Fruit fly (Drosophila melanogaster) whole organism, embryonic: ENCODE results near the gene Arp3.
A peak's percentile ranks its signal among the peaks of the same experiment; 100 is the strongest.

Experiments used
- Aef1 ChIP-seq: fragments of 200-800 bp; sonication (Bioruptor generic); IDR thresholded peaks from 3 replicates; pipeline ENCODE4 v1.3.6; 2022; ENCODE audit warnings: missing biosample characterization, missing genetic modification characterization
- Atf-2 ChIP-seq: fragments of 200-800 bp; sonication (Bioruptor generic); optimal IDR thresholded peaks from 2 replicates; lab custom pipeline; 2016; ENCODE audit warnings: missing biosample characterization, missing genetic modification characterization
- Atf3 ChIP-seq: fragments of 200-800 bp; sonication (Bioruptor generic); optimal IDR thresholded peaks from 3 replicates; lab custom pipeline; 2016; ENCODE audit warnings: missing biosample characterization, missing genetic modification characterization
- CG10654 ChIP-seq: fragments of 200-800 bp; sonication (Bioruptor generic); optimal IDR thresholded peaks from 2 replicates; lab custom pipeline; 2016; ENCODE audit warnings: missing biosample characterization, missing genetic modification characterization
- CG10979 ChIP-seq: fragments of 200-800 bp; sonication (Bioruptor generic); optimal IDR thresholded peaks from 2 replicates; lab custom pipeline; 2018; ENCODE audit warnings: missing biosample characterization, mild to moderate bottlenecking, missing genetic modification characterization, moderate library complexity
- CG11560 ChIP-seq: fragments of 200-800 bp; sonication (Bioruptor generic); IDR thresholded peaks from 3 replicates; pipeline ENCODE4 v1.3.6; 2022; ENCODE audit warnings: missing biosample characterization, missing genetic modification characterization
- CG11696 ChIP-seq: fragments of 200-800 bp; sonication (Bioruptor generic); IDR thresholded peaks from 2 replicates; pipeline ENCODE4 v1.3.6; 2022; ENCODE audit warnings: missing biosample characterization, missing genetic modification characterization
- CG13123 ChIP-seq: fragments of 200-800 bp; sonication (Bioruptor generic); optimal IDR thresholded peaks from 2 replicates; lab custom pipeline; 2016; ENCODE audit warnings: missing biosample characterization, missing genetic modification characterization
- CG13624 ChIP-seq: fragments of 200-800 bp; sonication (Bioruptor generic); optimal IDR thresholded peaks from 2 replicates; lab custom pipeline; 2016; ENCODE audit warnings: missing biosample characterization, missing genetic modification characterization
- CG15011 ChIP-seq: fragments of 200-800 bp; sonication (Bioruptor generic); optimal IDR thresholded peaks from 3 replicates; lab custom pipeline; 2018; ENCODE audit warnings: missing biosample characterization, mild to moderate bottlenecking, missing genetic modification characterization
- CG16813 ChIP-seq: fragments of 200-800 bp; sonication (Bioruptor generic); IDR thresholded peaks from 3 replicates; pipeline ENCODE4 v1.3.6; 2022; ENCODE audit warnings: missing biosample characterization, missing genetic modification characterization; ENCODE audit not compliant: partially characterized antibody
- CG17328 ChIP-seq: fragments of 200-800 bp; sonication (Bioruptor generic); IDR thresholded peaks from 2 replicates; pipeline ENCODE4 v1.3.6; 2022; ENCODE audit warnings: missing biosample characterization, missing genetic modification characterization
- CG17568 ChIP-seq: fragments of 200-800 bp; sonication (Bioruptor generic); optimal IDR thresholded peaks from 2 replicates; lab custom pipeline; 2018; ENCODE audit warnings: missing biosample characterization, mild to moderate bottlenecking, missing genetic modification characterization, moderate library complexity
- CG3065 ChIP-seq: fragments of 200-800 bp; sonication (Bioruptor generic); optimal IDR thresholded peaks from 2 replicates; lab custom pipeline; 2016; ENCODE audit warnings: missing biosample characterization, missing genetic modification characterization
- CG3163 ChIP-seq: fragments of 200-800 bp; sonication (Bioruptor generic); optimal IDR thresholded peaks from 3 replicates; lab custom pipeline; 2016; ENCODE audit warnings: missing biosample characterization, missing genetic modification characterization
- CG3726 ChIP-seq: fragments of 200-800 bp; sonication (Bioruptor generic); IDR thresholded peaks from 3 replicates; pipeline ENCODE4, ENCODE4 v1.3.6; 2022; ENCODE audit warnings: missing biosample characterization, missing genetic modification characterization
- CG3995 ChIP-seq: fragments of 200-800 bp; sonication (Bioruptor generic); optimal IDR thresholded peaks from 3 replicates; lab custom pipeline; 2016; ENCODE audit warnings: missing biosample characterization, missing genetic modification characterization
- CG6683 ChIP-seq: fragments of 200-800 bp; sonication (Bioruptor generic); optimal IDR thresholded peaks from 2 replicates; lab custom pipeline; 2017; ENCODE audit warnings: missing biosample characterization, mild to moderate bottlenecking, missing genetic modification characterization, missing genetic modification reagents
- CG7928 ChIP-seq: fragments of 200-800 bp; sonication (Bioruptor generic); optimal IDR thresholded peaks from 2 replicates; lab custom pipeline; 2017; ENCODE audit warnings: missing biosample characterization, mild to moderate bottlenecking, missing genetic modification characterization
- CG9797 ChIP-seq: fragments of 200-800 bp; sonication (Bioruptor generic); optimal IDR thresholded peaks from 3 replicates; lab custom pipeline; 2018; ENCODE audit warnings: missing biosample characterization, mild to moderate bottlenecking, missing genetic modification characterization
- Chrac-16 ChIP-seq: fragments of 200-800 bp; sonication (Bioruptor generic); optimal IDR thresholded peaks from 3 replicates; lab custom pipeline; 2016; ENCODE audit warnings: missing biosample characterization, missing genetic modification characterization
- Dbx ChIP-seq: fragments of 200-800 bp; sonication (Bioruptor generic); IDR thresholded peaks from 3 replicates; pipeline ENCODE4 v1.3.6; 2022; ENCODE audit warnings: missing biosample characterization, missing genetic modification characterization
- Doc2 ChIP-seq: fragments of 200-800 bp; sonication (Bioruptor generic); IDR thresholded peaks from 2 replicates; pipeline ENCODE4 v1.3.6; 2022; ENCODE audit warnings: missing biosample characterization, missing genetic modification characterization
- Elba2 ChIP-seq: fragments of 200-800 bp; sonication (Bioruptor generic); optimal IDR thresholded peaks from 3 replicates; lab custom pipeline; 2016; ENCODE audit warnings: missing biosample characterization, missing genetic modification characterization
- HmgD ChIP-seq: fragments of 200-800 bp; sonication (Bioruptor generic); optimal IDR thresholded peaks from 3 replicates; lab custom pipeline; 2016; ENCODE audit warnings: missing biosample characterization, missing genetic modification characterization
- MTF-1 ChIP-seq: fragments of 200-800 bp; sonication (Bioruptor generic); optimal IDR thresholded peaks from 2 replicates; lab custom pipeline; 2018; ENCODE audit warnings: missing biosample characterization, mild to moderate bottlenecking, missing genetic modification characterization, borderline replicate concordance
- NC2β ChIP-seq: fragments of 200-800 bp; sonication (Bioruptor generic); optimal IDR thresholded peaks from 2 replicates; lab custom pipeline; 2016; ENCODE audit warnings: missing biosample characterization, missing genetic modification characterization
- aop ChIP-seq: fragments of 200-800 bp; sonication (Bioruptor generic); IDR thresholded peaks from 2 replicates; pipeline ENCODE4 v1.3.6; 2022; ENCODE audit warnings: missing biosample characterization, missing genetic modification characterization
- bbx ChIP-seq: fragments of 200-800 bp; sonication (Bioruptor generic); IDR thresholded peaks from 2 replicates; pipeline ENCODE4 v1.3.6; 2022; ENCODE audit warnings: missing biosample characterization, missing genetic modification characterization; ENCODE audit not compliant: partially characterized antibody
- bigmax ChIP-seq: fragments of 200-800 bp; sonication (Bioruptor generic); optimal IDR thresholded peaks from 2 replicates; lab custom pipeline; 2018; ENCODE audit warnings: missing biosample characterization, mild to moderate bottlenecking, missing genetic modification characterization
- emc ChIP-seq: fragments of 200-800 bp; sonication (Bioruptor generic); optimal IDR thresholded peaks from 2 replicates; lab custom pipeline; 2016; ENCODE audit warnings: missing biosample characterization, missing genetic modification characterization
- esg ChIP-seq: fragments of 200-800 bp; sonication (Bioruptor generic); conservative IDR thresholded peaks from 2 replicates; pipeline ENCODE4 v1.3.6; 2022; ENCODE audit warnings: missing biosample characterization, missing genetic modification characterization
- eve ChIP-seq, 2 experiments: fragments of >200 bp; optimal IDR thresholded peaks; 2 replicates each; lab custom pipeline; 2017; ENCODE audit warnings: missing biosample characterization in 2 of 2, missing genetic modification characterization in 2 of 2
- gfzf ChIP-seq: fragments of 200-800 bp; sonication (Bioruptor generic); optimal IDR thresholded peaks from 2 replicates; lab custom pipeline; 2016; ENCODE audit warnings: missing biosample characterization, mild to moderate bottlenecking, missing genetic modification characterization, moderate library complexity
- inv ChIP-seq: fragments of 200-800 bp; sonication (Bioruptor generic); IDR thresholded peaks from 2 replicates; pipeline ENCODE4 v1.3.6; 2022; ENCODE audit warnings: missing biosample characterization, missing genetic modification characterization; ENCODE audit not compliant: partially characterized antibody
- kni ChIP-seq: fragments of 200-800 bp; sonication (Bioruptor generic); optimal IDR thresholded peaks from 3 replicates; lab custom pipeline; 2017; ENCODE audit warnings: mild to moderate bottlenecking, missing biosample characterization, missing genetic modification reagents, missing genetic modification characterization
- nom ChIP-seq: fragments of 200-800 bp; sonication (Bioruptor generic); optimal IDR thresholded peaks from 2 replicates; lab custom pipeline; 2017; ENCODE audit warnings: missing biosample characterization, missing genetic modification characterization, mild to moderate bottlenecking, moderate library complexity, missing genetic modification reagents
- org-1 ChIP-seq: fragments of 200-800 bp; sonication (Bioruptor generic); optimal IDR thresholded peaks from 2 replicates; lab custom pipeline; 2017; ENCODE audit warnings: missing biosample characterization, missing genetic modification characterization
- otp ChIP-seq: fragments of 200-800 bp; sonication (Bioruptor generic); IDR thresholded peaks from 3 replicates; pipeline ENCODE4, ENCODE4 v1.3.6; 2022; ENCODE audit warnings: missing biosample characterization, missing genetic modification characterization
- peb ChIP-seq: fragments of 200-800 bp; sonication (Bioruptor generic); IDR thresholded peaks from 2 replicates; pipeline ENCODE4 v1.3.6; 2022; ENCODE audit warnings: missing biosample characterization, missing genetic modification characterization
- pnt ChIP-seq: fragments of 200-800 bp; sonication (Bioruptor generic); optimal IDR thresholded peaks from 3 replicates; lab custom pipeline; 2016; ENCODE audit warnings: missing biosample characterization, missing genetic modification characterization
- pzg ChIP-seq: fragments of 200-800 bp; sonication (Bioruptor generic); optimal IDR thresholded peaks from 3 replicates; lab custom pipeline; 2018; ENCODE audit warnings: missing biosample characterization, mild to moderate bottlenecking, missing genetic modification characterization, moderate library complexity
- row ChIP-seq: fragments of 200-800 bp; sonication (Bioruptor generic); IDR thresholded peaks from 3 replicates; pipeline ENCODE4 v1.3.6; 2022; ENCODE audit warnings: missing biosample characterization, missing genetic modification characterization
- sisA ChIP-seq: fragments of 200-800 bp; sonication (Bioruptor generic); IDR thresholded peaks from 2 replicates; pipeline ENCODE4 v1.3.6; 2022; ENCODE audit warnings: missing biosample characterization, missing genetic modification characterization
- slou ChIP-seq: fragments of 200-800 bp; sonication (Bioruptor generic); optimal IDR thresholded peaks from 3 replicates; lab custom pipeline; 2016; ENCODE audit warnings: missing biosample characterization, missing genetic modification characterization
- tio ChIP-seq: fragments of 200-800 bp; sonication (Bioruptor generic); optimal IDR thresholded peaks from 2 replicates; lab custom pipeline; 2017; ENCODE audit warnings: missing biosample characterization, missing genetic modification characterization, inconsistent platforms
- tna ChIP-seq: fragments of 200-800 bp; sonication (Bioruptor generic); IDR thresholded peaks from 2 replicates; pipeline ENCODE4 v1.3.6; 2022; ENCODE audit warnings: missing biosample characterization, missing genetic modification characterization; ENCODE audit not compliant: partially characterized antibody
- wdn ChIP-seq: fragments of 200-800 bp; sonication (Bioruptor generic); IDR thresholded peaks from 2 replicates; pipeline ENCODE4 v1.3.6; 2022; ENCODE audit warnings: missing biosample characterization, missing genetic modification characterization
- zen ChIP-seq: fragments of 200-800 bp; sonication (Bioruptor generic); optimal IDR thresholded peaks from 3 replicates; lab custom pipeline; 2018; ENCODE audit warnings: missing biosample characterization, mild to moderate bottlenecking, missing genetic modification characterization, moderate library complexity
- zfh1 ChIP-seq: fragments of 200-800 bp; sonication (Bioruptor generic); IDR thresholded peaks from 3 replicates; pipeline ENCODE4 v1.3.6; 2022; ENCODE audit warnings: missing biosample characterization, missing genetic modification characterization

The Arp3 gene

DNA sequence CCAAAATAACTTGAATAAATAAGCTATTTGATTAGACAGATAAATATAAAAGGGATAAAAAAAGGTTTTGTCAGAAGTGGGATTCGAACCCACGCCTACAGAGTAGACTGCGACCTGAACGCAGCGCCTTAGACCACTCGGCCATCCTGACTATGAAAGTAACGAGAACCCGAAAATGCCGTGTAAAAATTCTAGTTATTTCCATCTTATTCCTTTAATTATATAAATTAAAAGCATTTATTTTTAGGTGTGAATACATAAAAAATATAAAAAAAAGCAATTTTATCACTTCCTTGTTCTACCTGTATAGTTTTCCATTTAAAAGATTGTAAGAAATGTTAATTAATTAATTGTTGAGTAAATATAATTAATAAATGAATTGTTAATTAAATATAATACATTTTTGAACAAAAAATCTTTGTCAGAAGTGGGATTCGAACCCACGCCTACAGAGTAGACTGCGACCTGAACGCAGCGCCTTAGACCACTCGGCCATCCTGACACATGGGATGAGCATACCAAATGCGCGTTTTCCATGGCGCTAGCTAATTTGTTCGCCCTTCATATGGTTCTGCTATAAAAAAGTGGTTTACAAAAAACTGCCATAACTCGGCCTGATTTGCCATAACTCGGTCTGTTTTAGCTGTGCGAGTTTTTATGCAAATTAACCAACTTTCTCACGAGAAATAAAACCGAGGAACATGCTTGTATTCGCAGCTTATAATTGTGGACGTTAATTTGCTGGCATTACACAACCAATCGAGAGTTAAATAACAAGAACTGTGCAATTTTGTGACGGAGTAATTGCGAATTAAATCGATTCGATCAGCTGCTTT is 49.9 kb downstream of the Arp3 start (continued):
- TF ChIP-seq org-1: no peak
- TF ChIP-seq peb: no peak
- TF ChIP-seq bigmax (GFP tag; lab: Kevin White, UChicago): no peak
- TF ChIP-seq CG11560 (tag; lab: Robert Waterston, UW): no peak
- TF ChIP-seq CG3995 (GFP tag; lab: Kevin White, UChicago): no peak
- TF ChIP-seq wdn (GFP tag; lab: Robert Waterston, UW): no peak
- peak in 1 of 2 experiments; percentile 77 for TF ChIP-seq eve (GFP tag; optimal IDR thresholded peaks at IDR 0.05; lab: Kevin White, UChicago)
- no peak for TF ChIP-seq gfzf (GFP tag; lab: Kevin White, UChicago)
- TF ChIP-seq Aef1 (GFP tag; lab: Robert Waterston, UW): no peak
- no peak for TF ChIP-seq CG15011 (GFP tag; lab: Kevin White, UChicago)
- TF ChIP-seq CG3065 (GFP tag; lab: Kevin White, UChicago): no peak
- no peak for TF ChIP-seq HmgD
- peak; percentile 70 for TF ChIP-seq nom
- no peak for TF ChIP-seq Dbx (GFP tag; lab: Robert Waterston, UW)
- TF ChIP-seq bbx (GFP tag; lab: Robert Waterston, UW): peak; percentile 93
- no peak for TF ChIP-seq CG17568 (GFP tag; lab: Kevin White, UChicago)
- no peak for TF ChIP-seq CG3163 (GFP tag; lab: Kevin White, UChicago)
- TF ChIP-seq aop (GFP tag; lab: Robert Waterston, UW): no peak
- TF ChIP-seq tna: peak; percentile 86
- no peak for TF ChIP-seq row (GFP tag; lab: Robert Waterston, UW)
- no peak for TF ChIP-seq MTF-1
- peak; percentile 92 for TF ChIP-seq CG16813 (GFP tag; lab: Robert Waterston, UW)
- TF ChIP-seq zfh1 (GFP tag; lab: Robert Waterston, UW): no peak
- no peak for TF ChIP-seq slou (GFP tag; lab: Kevin White, UChicago)
- TF ChIP-seq CG17328 (GFP tag; lab: Robert Waterston, UW): peak; percentile 43
- TF ChIP-seq CG13624 (GFP tag; lab: Kevin White, UChicago): no peak
- TF ChIP-seq CG10979 (tag; lab: Kevin White, UChicago): no peak
- peak; percentile 39; the same call in 1 of the 2 replicates for TF ChIP-seq inv (GFP tag; lab: Robert Waterston, UW)
- TF ChIP-seq sisA: no peak
- no peak for TF ChIP-seq pnt (GFP tag; lab: Kevin White, UChicago)
- no peak for TF ChIP-seq Chrac-16 (GFP tag; lab: Kevin White, UChicago)
- no peak for TF ChIP-seq CG11696 (GFP tag; lab: Robert Waterston, UW)
- no peak for TF ChIP-seq CG13123 (GFP tag; lab: Kevin White, UChicago)
- no peak for TF ChIP-seq CG6683 (GFP tag; lab: Kevin White, UChicago)
- no peak for TF ChIP-seq emc (GFP tag; lab: Kevin White, UChicago)
- TF ChIP-seq CG7928: no peak
- no peak for TF ChIP-seq pzg (GFP tag; lab: Kevin White, UChicago)
- no peak for TF ChIP-seq Elba2 (GFP tag; lab: Kevin White, UChicago)
- no peak for TF ChIP-seq CG3726 (GFP tag; lab: Robert Waterston, UW)
- peak; percentile 62; the same call in 2 of the 3 replicates for TF ChIP-seq otp (GFP tag; lab: Robert Waterston, UW)
- TF ChIP-seq kni: peak; percentile 40
- no peak for TF ChIP-seq Atf-2 (GFP tag; lab: Kevin White, UChicago)
- TF ChIP-seq Doc2 (GFP tag; lab: Robert Waterston, UW): no peak
- no peak for TF ChIP-seq Atf3 (GFP tag; lab: Kevin White, UChicago)
- TF ChIP-seq esg (GFP tag; lab: Robert Waterston, UW): no peak
- no peak for TF ChIP-seq tio (GFP tag; lab: Kevin White, UChicago)
- TF ChIP-seq CG9797: no peak
- no peak for TF ChIP-seq CG10654 (GFP tag; lab: Kevin White, UChicago)
- TF ChIP-seq NC2β (GFP tag; lab: Kevin White, UChicago): no peak
- TF ChIP-seq zen (tag; lab: Kevin White, UChicago): peak; percentile 17
